Worm (Caenorhabditis elegans): ENCODE results near the gene C09F5.3.

C09F5.3 gene

DNA sequence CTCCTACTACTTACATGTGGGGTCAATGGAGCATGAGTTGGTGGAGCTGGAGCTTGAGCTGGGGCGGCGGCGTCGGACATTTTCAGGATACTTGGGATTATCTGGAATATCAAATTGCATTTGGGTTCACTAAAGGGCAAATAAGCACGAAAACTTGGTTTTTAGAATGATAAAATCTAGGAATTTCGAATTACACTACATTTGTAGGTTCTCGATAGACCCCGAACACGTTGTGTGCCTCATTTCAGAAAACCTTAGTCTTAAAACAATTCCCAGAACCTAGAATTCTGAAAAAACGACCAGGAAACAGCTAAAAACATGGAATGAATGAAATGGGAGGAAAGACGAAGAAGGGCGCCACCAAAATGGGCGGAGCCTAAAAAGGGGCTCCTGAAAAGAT lies 50.6 kb downstream of the C09F5.3 start, which contains the start of gene T19C3.3:
TSS of gene T19C3.3 (minus strand) at position 101 of the 400 bp plus-strand sequence.
- TF ChIP-seq gei-8 (GFP tag; optimal IDR thresholded peaks at IDR 0.05) (no peak), F44E2.7 (GFP tag; IDR thresholded peaks at IDR 0.05) (no peak), ceh-44 (GFP tag; IDR thresholded peaks at IDR 0.05) (no peak), nhr-25 (tag; optimal IDR thresholded peaks at IDR 0.05; ENCODE audit: borderline replicate concordance, insufficient read depth) (no peak), ceh-62 (tag; optimal IDR thresholded peaks at IDR 0.05) (no peak), aly-2 (tag; optimal IDR thresholded peaks at IDR 0.05) (no peak), ceh-82 (tag; optimal IDR thresholded peaks at IDR 0.05) (no peak), fkh-10 (GFP tag; optimal IDR thresholded peaks at IDR 0.05) (no peak), ztf-7 (tag; optimal IDR thresholded peaks at IDR 0.05) (no peak), nhr-77 (tag; optimal IDR thresholded peaks at IDR 0.05) (no peak), madf-5 (GFP tag; IDR thresholded peaks at IDR 0.05) (no peak), nhr-102 (tag; optimal IDR thresholded peaks at IDR 0.05) (no peak), daf-19 (GFP tag; conservative IDR thresholded peaks at IDR 0.05) (no peak)

DNA sequence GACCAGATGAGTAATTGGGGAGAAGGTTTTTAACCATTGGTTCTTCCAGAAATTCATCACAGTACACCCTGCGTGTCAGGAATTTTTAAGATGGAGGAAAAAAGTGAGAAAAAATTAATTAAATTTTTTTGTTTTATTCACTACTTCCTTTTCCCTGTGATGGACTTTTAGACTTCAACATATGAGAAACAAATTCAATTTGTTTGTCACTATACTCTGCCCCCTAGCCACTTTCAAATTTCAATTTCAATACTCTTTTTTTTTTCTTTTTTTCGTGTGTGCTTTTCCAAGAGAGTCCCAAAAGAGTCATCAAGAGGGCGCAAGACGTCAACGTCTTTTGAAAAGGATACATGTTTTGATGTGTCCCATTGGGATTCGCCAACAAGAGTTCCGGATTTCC lies 52.3 kb downstream of the C09F5.3 start:
- TF ChIP-seq mep-1 (tag; optimal IDR thresholded peaks at IDR 0.05) (no peak), unc-62 (GFP tag; optimal IDR thresholded peaks at IDR 0.05 in 1 of 2) (peak in 1 of 2 experiments; percentile 66), unc-62 (tag; optimal IDR thresholded peaks at IDR 0.05) (no peak), aha-1 (tag) (peak; percentile 81)
